Fruit fly (Drosophila melanogaster) whole organism, embryonic: ENCODE measurements around the gene CG33235.

ENCODE experiments used
- Abd-B ChIP-seq: fragments of 200-800 bp; sonication (Bioruptor generic); optimal IDR thresholded peaks from 2 replicates; lab custom pipeline; 2018; ENCODE audit warnings: missing biosample characterization, mild to moderate bottlenecking, missing genetic modification characterization, moderate library complexity
- CG11093 ChIP-seq: fragments of 200-800 bp; sonication (Bioruptor generic); IDR thresholded peaks from 3 replicates; pipeline ENCODE4 v1.3.6; 2022; ENCODE audit warnings: missing biosample characterization, missing genetic modification characterization
- CG17802 ChIP-seq: fragments of 200-800 bp; sonication (Bioruptor generic); optimal IDR thresholded peaks from 2 replicates; lab custom pipeline; 2018; ENCODE audit warnings: missing biosample characterization, mild to moderate bottlenecking, missing genetic modification characterization, moderate library complexity
- CG34422 ChIP-seq: fragments of 200-800 bp; sonication (Bioruptor generic); IDR thresholded peaks from 3 replicates; pipeline ENCODE4 v1.3.6; 2022; ENCODE audit warnings: missing biosample characterization, missing genetic modification characterization
- Dip2 ChIP-seq: fragments of 200-800 bp; sonication (Bioruptor generic); IDR thresholded peaks from 2 replicates; pipeline ENCODE4 v1.3.6; 2022; ENCODE audit warnings: missing biosample characterization, missing genetic modification characterization
- HHEX ChIP-seq: fragments of 200-800 bp; sonication (Bioruptor generic); optimal IDR thresholded peaks from 3 replicates; lab custom pipeline; 2017; ENCODE audit warnings: missing biosample characterization, mild to moderate bottlenecking, missing genetic modification characterization, missing genetic modification reagents
- Mad ChIP-seq: fragments of 200-800 bp; sonication (Bioruptor generic); optimal IDR thresholded peaks from 2 replicates; lab custom pipeline; 2016; ENCODE audit warnings: missing biosample characterization, missing genetic modification characterization
- Meics ChIP-seq: fragments of 200-800 bp; sonication (Bioruptor generic); optimal IDR thresholded peaks from 2 replicates; lab custom pipeline; 2017; ENCODE audit warnings: missing biosample characterization, mild to moderate bottlenecking, missing genetic modification characterization
- NFAT ChIP-seq: fragments of 200-800 bp; sonication (Bioruptor generic); IDR thresholded peaks from 2 replicates; pipeline ENCODE4 v1.3.6; 2022; ENCODE audit warnings: missing biosample characterization, missing genetic modification characterization
- NfI ChIP-seq: fragments of 200-800 bp; sonication (Bioruptor generic); optimal IDR thresholded peaks from 3 replicates; lab custom pipeline; 2018; ENCODE audit warnings: missing biosample characterization, mild to moderate bottlenecking, missing genetic modification characterization, moderate library complexity
- cg ChIP-seq: fragments of 200-800 bp; sonication (Bioruptor generic); optimal IDR thresholded peaks from 3 replicates; lab custom pipeline; 2019; ENCODE audit warnings: missing biosample characterization, mild to moderate bottlenecking, missing genetic modification characterization, moderate library complexity
- hbn ChIP-seq: fragments of 200-800 bp; sonication (Bioruptor generic); IDR thresholded peaks from 2 replicates; pipeline ENCODE4 v1.3.6; 2022; ENCODE audit warnings: missing biosample characterization, missing genetic modification characterization; ENCODE audit not compliant: partially characterized antibody
- mld ChIP-seq: fragments of 200-800 bp; sonication (Bioruptor generic); IDR thresholded peaks from 3 replicates; pipeline ENCODE4 v1.3.6; 2022; ENCODE audit warnings: missing biosample characterization, missing genetic modification characterization; ENCODE audit not compliant: partially characterized antibody
- usp ChIP-seq: fragments of >200 bp; optimal IDR thresholded peaks from 2 replicates; lab custom pipeline; 2017; ENCODE audit warnings: missing biosample characterization, missing genetic modification characterization

DNA sequence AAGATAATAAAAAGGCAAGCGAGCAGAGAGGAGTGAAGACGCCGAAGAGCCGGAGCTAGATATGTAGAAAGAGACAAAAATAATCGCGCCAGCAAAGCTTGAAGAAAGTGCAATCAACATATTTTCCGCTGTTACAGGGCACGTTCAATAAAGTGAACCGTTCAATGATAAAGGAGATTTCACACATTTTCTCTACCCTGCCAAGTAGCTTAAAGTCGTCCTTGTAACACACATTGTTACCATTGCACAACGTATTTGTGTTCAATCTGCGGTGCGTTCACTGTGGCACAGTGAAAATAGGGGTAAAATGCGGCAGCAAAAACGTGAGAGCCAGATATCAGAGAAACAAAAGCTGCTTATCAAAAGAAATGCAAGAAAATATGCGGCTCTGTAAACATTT lies 8.1 kb upstream of the CG33235 start:
- TF ChIP-seq mld (GFP tag; lab: Robert Waterston, UW): no peak
- no peak for TF ChIP-seq hbn
- peak; percentile 42; the same call in 1 of the 3 replicates for TF ChIP-seq CG11093 (GFP tag; lab: Robert Waterston, UW)
- TF ChIP-seq NFAT (GFP tag; lab: Robert Waterston, UW): no peak
- TF ChIP-seq NfI (GFP tag; lab: Kevin White, UChicago): peak; percentile 45
- TF ChIP-seq cg: no peak
- peak; percentile 15 for TF ChIP-seq HHEX (GFP tag; lab: Kevin White, UChicago)
- peak; percentile 27 for TF ChIP-seq Meics (GFP tag; lab: Kevin White, UChicago)
- TF ChIP-seq Dip2 (GFP tag; lab: Robert Waterston, UW): no peak
- no peak for TF ChIP-seq Mad (GFP tag; lab: Kevin White, UChicago)
- peak; percentile 33 for TF ChIP-seq Abd-B (GFP tag; lab: Kevin White, UChicago)
- TF ChIP-seq CG17802 (tag; lab: Kevin White, UChicago): peak; percentile 23
- no peak for TF ChIP-seq usp (GFP tag; lab: Kevin White, UChicago)
- TF ChIP-seq CG34422 (GFP tag; lab: Robert Waterston, UW): no peak
